Worm (Caenorhabditis elegans) whole organism, L4/young adult: ENCODE results near the gene srv-19.

Experiments
- W03F9.2 ChIP-seq: fragments of 150-350 bp; optimal IDR thresholded peaks from 2 replicates; lab custom pipeline; 2014; ENCODE audit warnings: missing biosample characterization, missing genetic modification characterization
- him-1 ChIP-seq: sonication (generic microtip); optimal IDR thresholded peaks from 2 replicates; lab custom pipeline; 2016; ENCODE audit warnings: missing genotype, missing genetic modification reagents, missing genetic modification characterization, missing compliant biosample characterization

DNA sequence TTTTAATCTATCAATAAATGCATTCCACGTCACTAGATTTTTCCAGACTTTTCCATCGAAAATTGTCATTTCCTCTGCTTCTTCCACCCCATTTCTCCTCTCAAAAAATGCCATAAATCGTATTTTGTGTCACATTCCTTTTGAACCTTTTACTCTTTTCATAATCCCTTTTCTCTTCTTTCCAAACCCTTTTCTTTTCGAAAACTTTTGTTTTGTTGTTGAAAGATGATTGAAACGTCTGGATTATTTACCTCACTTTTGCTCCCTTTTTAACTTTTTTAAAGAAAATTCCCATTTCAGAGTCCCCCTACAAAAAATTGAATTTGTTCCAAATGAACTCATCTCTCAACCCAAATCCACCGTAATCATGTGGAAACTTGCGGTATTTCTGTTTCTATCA is 34.5 kb downstream of the srv-19 start, which contains the start of gene C06E7.2:
- TF ChIP-seq him-1 (tag; lab: Kevin White, UChicago), result no peak
- no peak for TF ChIP-seq W03F9.2 (tag; lab: Kevin White, UChicago)
